Fruit fly (Drosophila melanogaster) whole organism, prepupa: ENCODE measurements around the gene GluClalpha.

Source experiments
- CG11294 ChIP-seq: fragments of 200-800 bp; sonication (Bioruptor generic); IDR thresholded peaks from 2 replicates; pipeline ENCODE4 v1.3.6; 2022; ENCODE audit warnings: missing biosample characterization, missing genetic modification characterization
- CG11762 ChIP-seq: fragments of 200-800 bp; sonication (Bioruptor generic); optimal IDR thresholded peaks from 3 replicates; lab custom pipeline; 2016; ENCODE audit warnings: missing biosample characterization, missing genetic modification characterization; ENCODE audit not compliant: insufficient read depth
- CG15336 ChIP-seq: fragments of 200-800 bp; sonication (Bioruptor generic); IDR thresholded peaks from 2 replicates; pipeline ENCODE4 v1.3.6; 2022; ENCODE audit warnings: missing biosample characterization, missing genetic modification characterization
- CG3032 ChIP-seq: fragments of 200-800 bp; optimal IDR thresholded peaks from 2 replicates; lab custom pipeline; 2019; ENCODE audit warnings: missing biosample characterization, mild to moderate bottlenecking, missing genetic modification characterization, moderate library complexity
- CG4318 ChIP-seq: fragments of 200-800 bp; sonication (Bioruptor generic); optimal IDR thresholded peaks from 3 replicates; lab custom pipeline; 2017; ENCODE audit warnings: missing biosample characterization, mild to moderate bottlenecking, missing genetic modification characterization
- CG6276 ChIP-seq: fragments of 200-800 bp; sonication (Bioruptor generic); optimal IDR thresholded peaks from 2 replicates; lab custom pipeline; 2017; ENCODE audit warnings: missing biosample characterization, mild to moderate bottlenecking, missing genetic modification characterization
- CG6808 ChIP-seq: fragments of 200-800 bp; sonication (Bioruptor generic); optimal IDR thresholded peaks from 3 replicates; lab custom pipeline; 2017; ENCODE audit warnings: missing biosample characterization, missing genetic modification characterization, mild to moderate bottlenecking, moderate library complexity, missing genetic modification reagents
- Hr38 ChIP-seq: sonication (Bioruptor generic); optimal IDR thresholded peaks from 2 replicates; lab custom pipeline; 2016; ENCODE audit warnings: missing biosample characterization, missing genetic modification characterization
- Sox102F ChIP-seq: fragments of 200-800 bp; sonication (Bioruptor generic); optimal IDR thresholded peaks from 2 replicates; lab custom pipeline; 2016; ENCODE audit warnings: missing biosample characterization, mild to moderate bottlenecking, missing genetic modification characterization
- Sox15 ChIP-seq: fragments of 200-800 bp; sonication (Bioruptor generic); optimal IDR thresholded peaks from 3 replicates; lab custom pipeline; 2016; ENCODE audit warnings: missing biosample characterization, missing genetic modification characterization
- cyc ChIP-seq: fragments of 200-800 bp; sonication (Bioruptor generic); optimal IDR thresholded peaks from 3 replicates; lab custom pipeline; 2016; ENCODE audit warnings: missing biosample characterization, missing genetic modification characterization

- no peak for TF ChIP-seq cyc (GFP tag; lab: Kevin White, UChicago)
- no peak for TF ChIP-seq Sox15 (GFP tag; lab: Kevin White, UChicago)
- TF ChIP-seq CG3032 (tag; lab: Kevin White, UChicago) = no peak
- no peak for TF ChIP-seq CG15336
- no peak for TF ChIP-seq CG4318 (GFP tag; lab: Kevin White, UChicago)
- TF ChIP-seq CG6276 (GFP tag; lab: Kevin White, UChicago) = no peak
- no peak for TF ChIP-seq CG11762 (GFP tag; lab: Kevin White, UChicago)
- no peak for TF ChIP-seq Sox102F
- no peak for TF ChIP-seq CG6808 (GFP tag; lab: Kevin White, UChicago)
- no peak for TF ChIP-seq Hr38 (GFP tag; lab: Kevin White, UChicago)
- no peak for TF ChIP-seq CG11294 (GFP tag; lab: Robert Waterston, UW)
Measured at dm6 chr3R:19774149-19774548, 43.6 kb downstream of the GluClalpha start.
